Worm (Caenorhabditis elegans): ENCODE results near the gene srd-70.

The srd-70 gene

DNA sequence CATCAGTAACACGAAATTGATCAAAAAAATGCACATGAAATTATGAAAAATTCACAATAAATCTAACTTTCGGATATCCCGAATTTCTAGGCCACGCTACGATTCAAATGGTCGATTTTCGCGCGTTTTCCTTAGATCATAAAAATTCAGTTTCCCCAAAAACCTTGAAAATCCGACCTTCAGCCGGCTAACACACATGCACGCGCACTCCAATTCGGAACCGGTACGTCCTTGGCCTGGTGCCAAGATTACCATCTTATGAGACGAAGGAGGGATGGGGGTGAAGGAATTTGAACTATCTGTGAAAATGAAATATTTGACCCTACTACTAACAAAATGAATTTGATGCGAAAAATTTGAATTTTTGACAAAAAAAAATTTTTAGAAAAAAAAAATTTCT is 31.2 kb upstream of the srd-70 start:
- TF ChIP-seq lin-15B (tag; optimal IDR thresholded peaks at IDR 0.05) (no peak), lin-14 (GFP tag; optimal IDR thresholded peaks at IDR 0.05) (peak; percentile 66), nhr-20 (tag; optimal IDR thresholded peaks at IDR 0.05) (peak; percentile 2), nhr-71 (tag; optimal IDR thresholded peaks at IDR 0.05) (peak; percentile 8), pqm-1 (tag; optimal IDR thresholded peaks at IDR 0.05) (no peak), blmp-1 (tag; optimal IDR thresholded peaks at IDR 0.05) (peak; percentile 75), lir-3 (tag; optimal IDR thresholded peaks at IDR 0.05; ENCODE audit: poor library complexity) (no peak), sptf-1 (tag; optimal IDR thresholded peaks at IDR 0.05) (no peak), dpl-1 (GFP tag; optimal IDR thresholded peaks at IDR 0.05) (peak in 2 of 3 experiments; percentile 5 to 35), ceh-82 (tag; optimal IDR thresholded peaks at IDR 0.05) (peak in 1 of 3 experiments; percentile 4), C16A3.4 (tag; optimal IDR thresholded peaks at IDR 0.05) (peak; percentile 23), mdl-1 (tag; optimal IDR thresholded peaks at IDR 0.05) (no peak), unc-30 (tag; optimal IDR thresholded peaks at IDR 0.05) (no peak), nhr-85 (tag) (peak; percentile 89), mep-1 (tag; optimal IDR thresholded peaks at IDR 0.05) (no peak), dsc-1 (tag; optimal IDR thresholded peaks at IDR 0.05) (no peak), snu-23 (GFP tag; optimal IDR thresholded peaks at IDR 0.05) (peak; percentile 19), efl-1 (optimal IDR thresholded peaks at IDR 0.05) (peak in 1 of 2 experiments; percentile 5), efl-1 (GFP tag; optimal IDR thresholded peaks at IDR 0.05 in 1 of 2) (peak in 1 of 2 experiments; percentile 21), grh-1 (GFP tag; IDR thresholded peaks at IDR 0.05) (peak; percentile 65), ama-1 (optimal IDR thresholded peaks at IDR 0.05) (no peak)

DNA sequence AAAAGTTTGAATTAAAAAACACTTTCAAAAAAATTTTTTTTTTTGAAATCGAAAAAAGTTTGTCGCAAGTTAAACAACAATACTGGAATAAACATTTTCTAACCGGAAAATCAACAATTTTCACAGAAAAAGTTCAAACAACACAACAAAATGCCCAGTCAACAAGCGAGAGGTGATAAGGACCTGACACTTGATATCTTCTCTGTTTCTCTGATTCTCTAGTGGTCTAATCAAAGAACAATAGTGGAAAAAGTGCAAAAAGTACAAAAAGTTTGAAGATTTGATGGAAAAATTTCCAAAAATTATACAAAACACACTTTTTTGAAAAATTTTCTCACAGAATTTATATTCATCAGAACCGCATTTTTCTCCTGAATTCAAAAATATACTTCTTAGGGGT is 30.5 kb upstream of the srd-70 start:
- TF ChIP-seq blmp-1 (tag; optimal IDR thresholded peaks at IDR 0.05) (peak; percentile 26), ceh-90 (tag; optimal IDR thresholded peaks at IDR 0.05) (no peak), nhr-19 (GFP tag; conservative IDR thresholded peaks at IDR 0.05) (0 out of 2 replicates have a peak, but pooled peaks have one; percentile 3), ceh-63 (GFP tag; optimal IDR thresholded peaks at IDR 0.05) (no peak), elt-2 (tag; optimal IDR thresholded peaks at IDR 0.05) (peak; percentile 54), lin-14 (GFP tag; optimal IDR thresholded peaks at IDR 0.05) (peak; percentile 11), nhr-71 (tag; optimal IDR thresholded peaks at IDR 0.05) (peak; percentile 11), snpc-4 (tag; optimal IDR thresholded peaks at IDR 0.05) (no peak), elt-3 (tag; optimal IDR thresholded peaks at IDR 0.05) (peak in 1 of 6 experiments; percentile 4)

ce11 chrV:20424229-20425182 is 29.4 kb upstream of the srd-70 start:
- no peak for TF ChIP-seq hpl-2 (GFP tag; optimal IDR thresholded peaks at IDR 0.05)
- TF ChIP-seq tlp-1 (tag; optimal IDR thresholded peaks at IDR 0.05): no peak
- peak in 1 of 2 experiments; percentile 70 for TF ChIP-seq ztf-11 (tag; optimal IDR thresholded peaks at IDR 0.05)
- no peak for TF ChIP-seq fos-1 (tag; optimal IDR thresholded peaks at IDR 0.05)
- no peak for TF ChIP-seq unc-130 (tag; optimal IDR thresholded peaks at IDR 0.05)
- peak; percentile 13 for TF ChIP-seq zag-1 (tag; optimal IDR thresholded peaks at IDR 0.05)
- TF ChIP-seq C34B4.2 (tag; optimal IDR thresholded peaks at IDR 0.05): no peak
- TF ChIP-seq snu-23 (GFP tag; optimal IDR thresholded peaks at IDR 0.05): peak; percentile 61
- TF ChIP-seq nhr-11 (tag; optimal IDR thresholded peaks at IDR 0.05): no peak
- peak; percentile 90 for TF ChIP-seq nhr-85 (tag)
- TF ChIP-seq vab-15 (tag; optimal IDR thresholded peaks at IDR 0.05): peak; percentile 5
- no peak for TF ChIP-seq fkh-10 (GFP tag; optimal IDR thresholded peaks at IDR 0.05)
- no peak for TF ChIP-seq lin-39 (tag; optimal IDR thresholded peaks at IDR 0.05)
- TF ChIP-seq ceh-90 (tag; optimal IDR thresholded peaks at IDR 0.05): peak; percentile 88
- no peak for TF ChIP-seq alr-1 (tag; optimal IDR thresholded peaks at IDR 0.05; ENCODE audit: borderline replicate concordance)
- no peak for TF ChIP-seq aly-2 (tag; optimal IDR thresholded peaks at IDR 0.05)
- TF ChIP-seq nhr-76 (tag; optimal IDR thresholded peaks at IDR 0.05): no peak
- TF ChIP-seq ceh-8 (GFP tag; optimal IDR thresholded peaks at IDR 0.05): peak; percentile 12
- TF ChIP-seq nhr-71 (tag; optimal IDR thresholded peaks at IDR 0.05): peak; percentile 77
- TF ChIP-seq nhr-47 (tag; optimal IDR thresholded peaks at IDR 0.05): peak; percentile 71
- no peak for TF ChIP-seq nhr-77 (tag; optimal IDR thresholded peaks at IDR 0.05)
- TF ChIP-seq irx-1 (tag; optimal IDR thresholded peaks at IDR 0.05): peak; percentile 83
- TF ChIP-seq skn-1 (tag; optimal IDR thresholded peaks at IDR 0.05): peak; percentile 40
- TF ChIP-seq sup-37 (GFP tag; optimal IDR thresholded peaks at IDR 0.05): peak; percentile 2
- TF ChIP-seq dsc-1 (tag; optimal IDR thresholded peaks at IDR 0.05): peak; percentile 91
- peak; percentile 5 to 68 (median 14) for TF ChIP-seq ceh-82 (tag; optimal IDR thresholded peaks at IDR 0.05)
- peak in 1 of 6 experiments; percentile 14 for TF ChIP-seq elt-3 (tag; optimal IDR thresholded peaks at IDR 0.05)
- peak; percentile 91 to 98 for TF ChIP-seq efl-1 (optimal IDR thresholded peaks at IDR 0.05)
- peak; percentile 91 to 99 for TF ChIP-seq efl-1 (GFP tag; optimal IDR thresholded peaks at IDR 0.05 in 1 of 2)
